Worm (Caenorhabditis elegans): ENCODE measurements around the gene mml-1.

The mml-1 gene

ce11 chrIII:7347049-7347448, 27.5 kb downstream of the mml-1 start, which contains the start of gene F08F8.7 (continued):
- no peak for TF ChIP-seq nhr-84 (tag; optimal IDR thresholded peaks at IDR 0.05)

- TF ChIP-seq efl-1 (optimal IDR thresholded peaks at IDR 0.05), result no peak
- TF ChIP-seq efl-1 (GFP tag; optimal IDR thresholded peaks at IDR 0.05 in 1 of 2), result peak in 1 of 2 experiments; percentile 62
- TF ChIP-seq jun-1 (tag; optimal IDR thresholded peaks at IDR 0.05), result no peak
Measured at ce11 chrIII:7343389-7343788, 31.1 kb downstream of the mml-1 start, which contains the start of gene F08F8.6. Gene F08F8.6 (plus strand): TSS chrIII:7343689.

- no peak for TF ChIP-seq ceh-90 (tag; optimal IDR thresholded peaks at IDR 0.05)
- no peak for TF ChIP-seq nhr-28 (tag; optimal IDR thresholded peaks at IDR 0.05)
- TF ChIP-seq lin-14 (GFP tag; optimal IDR thresholded peaks at IDR 0.05), result no peak
- TF ChIP-seq pag-3 (tag; optimal IDR thresholded peaks at IDR 0.05; ENCODE audit: borderline replicate concordance, insufficient read depth), result no peak
- no peak for TF ChIP-seq Y116A8C.19 (tag; optimal IDR thresholded peaks at IDR 0.05; ENCODE audit: borderline replicate concordance)
- no peak for TF ChIP-seq nhr-20 (tag; optimal IDR thresholded peaks at IDR 0.05)
- no peak for TF ChIP-seq ces-1 (GFP tag; optimal IDR thresholded peaks at IDR 0.05)
- no peak for TF ChIP-seq lin-15B (tag; optimal IDR thresholded peaks at IDR 0.05)
- TF ChIP-seq elt-3 (tag; optimal IDR thresholded peaks at IDR 0.05), result no peak
- TF ChIP-seq nhr-12 (tag; optimal IDR thresholded peaks at IDR 0.05), result no peak
- no peak for TF ChIP-seq dsc-1 (tag; optimal IDR thresholded peaks at IDR 0.05)
- TF ChIP-seq ceh-82 (tag; optimal IDR thresholded peaks at IDR 0.05), result no peak
- no peak for TF ChIP-seq hpl-2 (GFP tag; optimal IDR thresholded peaks at IDR 0.05)
- no peak for TF ChIP-seq hlh-17 (GFP tag; optimal IDR thresholded peaks at IDR 0.05; ENCODE audit: borderline replicate concordance)
- TF ChIP-seq nhr-11 (tag; optimal IDR thresholded peaks at IDR 0.05), result no peak
Measured at ce11 chrIII:7339138-7339537, 35.4 kb downstream of the mml-1 start.

- TF ChIP-seq lir-3 (tag; optimal IDR thresholded peaks at IDR 0.05; ENCODE audit: poor library complexity) (no peak), ama-1 (optimal IDR thresholded peaks at IDR 0.05) (peak; percentile 42), nhr-71 (tag; optimal IDR thresholded peaks at IDR 0.05) (no peak), ceh-90 (tag; optimal IDR thresholded peaks at IDR 0.05) (no peak), lsy-2 (tag; optimal IDR thresholded peaks at IDR 0.05) (peak in 1 of 2 experiments; percentile 12), elt-2 (tag; optimal IDR thresholded peaks at IDR 0.05) (peak; percentile 14), efl-3 (GFP tag; optimal IDR thresholded peaks at IDR 0.05) (no peak), lin-15B (tag; optimal IDR thresholded peaks at IDR 0.05) (no peak), ceh-8 (GFP tag; optimal IDR thresholded peaks at IDR 0.05) (no peak), nhr-85 (tag) (no peak), rnt-1 (tag; optimal IDR thresholded peaks at IDR 0.05) (peak; percentile 9), egl-27 (tag; optimal IDR thresholded peaks at IDR 0.05) (no peak), nhr-47 (tag; optimal IDR thresholded peaks at IDR 0.05) (no peak), C04F5.9 (tag; optimal IDR thresholded peaks at IDR 0.05) (no peak), efl-1 (optimal IDR thresholded peaks at IDR 0.05) (no peak), efl-1 (GFP tag; optimal IDR thresholded peaks at IDR 0.05 in 1 of 2) (peak in 1 of 2 experiments; percentile 86), aly-2 (tag; optimal IDR thresholded peaks at IDR 0.05) (no peak), ces-1 (GFP tag; optimal IDR thresholded peaks at IDR 0.05) (no peak)
Measured at ce11 chrIII:7338693-7339092, 35.8 kb downstream of the mml-1 start, which contains the start of gene kap-1. Gene kap-1 (plus strand): TSS chrIII:7338835.

ce11 chrIII:7338009-7338408, 36.5 kb downstream of the mml-1 start:
- TF ChIP-seq rnt-1 (tag; optimal IDR thresholded peaks at IDR 0.05), result no peak
- TF ChIP-seq C04F5.9 (tag; optimal IDR thresholded peaks at IDR 0.05), result no peak
- TF ChIP-seq grh-1 (GFP tag; IDR thresholded peaks at IDR 0.05), result peak; percentile 41; the same call in 1 of the 2 replicates
- TF ChIP-seq C16A3.4 (tag; optimal IDR thresholded peaks at IDR 0.05), result no peak
